Worm (Caenorhabditis elegans): ENCODE measurements around the gene ssq-3.

- no peak for TF ChIP-seq nhr-76 (tag; optimal IDR thresholded peaks at IDR 0.05)
- no peak for TF ChIP-seq ztf-11 (tag; optimal IDR thresholded peaks at IDR 0.05)
- no peak for TF ChIP-seq ama-1 (optimal IDR thresholded peaks at IDR 0.05)
- no peak for TF ChIP-seq zag-1 (tag; optimal IDR thresholded peaks at IDR 0.05)
- no peak for TF ChIP-seq nhr-67 (tag; optimal IDR thresholded peaks at IDR 0.05)
- TF ChIP-seq nfya-1 (tag; optimal IDR thresholded peaks at IDR 0.05; ENCODE audit: insufficient read depth), result no peak
- TF ChIP-seq nhr-237 (tag; optimal IDR thresholded peaks at IDR 0.05), result no peak
- no peak for TF ChIP-seq lin-15B (tag; optimal IDR thresholded peaks at IDR 0.05)
- TF ChIP-seq skn-1 (tag; optimal IDR thresholded peaks at IDR 0.05), result no peak
- no peak for TF ChIP-seq pha-4 (tag; optimal IDR thresholded peaks at IDR 0.05)
- no peak for TF ChIP-seq snpc-4 (tag; optimal IDR thresholded peaks at IDR 0.05)
- TF ChIP-seq ztf-4 (tag; optimal IDR thresholded peaks at IDR 0.05), result no peak
- no peak for TF ChIP-seq unc-39 (tag; optimal IDR thresholded peaks at IDR 0.05)
Observed at ce11 chrIV:7096097-7096496, 15.3 kb upstream of the ssq-3 start.

Data from whole organism, L3 larva.